Fruit fly (Drosophila melanogaster) whole organism, embryonic: ENCODE data around the gene nuf.

Experiments
- Atf3 ChIP-seq: fragments of 200-800 bp; sonication (Bioruptor generic); optimal IDR thresholded peaks from 3 replicates; lab custom pipeline; 2016; ENCODE audit warnings: missing biosample characterization, missing genetic modification characterization
- Awh ChIP-seq: fragments of 200-800 bp; sonication (Bioruptor generic); IDR thresholded peaks from 2 replicates; pipeline ENCODE4, ENCODE4 v1.3.6; 2022; ENCODE audit warnings: missing biosample characterization, missing genetic modification characterization
- Bdp1 ChIP-seq: fragments of 200-800 bp; sonication (Bioruptor generic); optimal IDR thresholded peaks from 3 replicates; lab custom pipeline; 2016; ENCODE audit warnings: missing biosample characterization, missing genetic modification characterization
- CG10209 ChIP-seq: fragments of 200-800 bp; sonication (Bioruptor generic); optimal IDR thresholded peaks from 3 replicates; lab custom pipeline; 2017; ENCODE audit warnings: missing biosample characterization, mild to moderate bottlenecking, missing genetic modification characterization, missing genetic modification reagents
- CG10979 ChIP-seq: fragments of 200-800 bp; sonication (Bioruptor generic); optimal IDR thresholded peaks from 2 replicates; lab custom pipeline; 2018; ENCODE audit warnings: missing biosample characterization, mild to moderate bottlenecking, missing genetic modification characterization, moderate library complexity
- CG11504 ChIP-seq: fragments of 200-800 bp; sonication (Bioruptor generic); optimal IDR thresholded peaks from 3 replicates; lab custom pipeline; 2019; ENCODE audit warnings: missing biosample characterization, mild to moderate bottlenecking, missing genetic modification characterization, moderate library complexity
- CG12659 ChIP-seq: fragments of 200-800 bp; sonication (Bioruptor generic); optimal IDR thresholded peaks from 3 replicates; lab custom pipeline; 2017; ENCODE audit warnings: mild to moderate bottlenecking, missing biosample characterization, missing genetic modification reagents, missing genetic modification characterization
- CG13287 ChIP-seq: fragments of 200-800 bp; sonication (Bioruptor generic); IDR thresholded peaks from 2 replicates; pipeline ENCODE4 v1.3.6; 2022; ENCODE audit warnings: missing biosample characterization, missing genetic modification characterization; ENCODE audit not compliant: partially characterized antibody
- CG14860 ChIP-seq: fragments of 200-800 bp; sonication (Bioruptor generic); IDR thresholded peaks from 3 replicates; pipeline ENCODE4 v1.3.6; 2022; ENCODE audit warnings: missing biosample characterization, missing genetic modification characterization; ENCODE audit not compliant: partially characterized antibody
- CG1529 ChIP-seq: fragments of 200-800 bp; sonication (Bioruptor generic); optimal IDR thresholded peaks from 3 replicates; lab custom pipeline; 2018; ENCODE audit warnings: missing biosample characterization, missing genetic modification characterization
- CG16813 ChIP-seq: fragments of 200-800 bp; sonication (Bioruptor generic); IDR thresholded peaks from 3 replicates; pipeline ENCODE4 v1.3.6; 2022; ENCODE audit warnings: missing biosample characterization, missing genetic modification characterization; ENCODE audit not compliant: partially characterized antibody
- CG17328 ChIP-seq: fragments of 200-800 bp; sonication (Bioruptor generic); IDR thresholded peaks from 2 replicates; pipeline ENCODE4 v1.3.6; 2022; ENCODE audit warnings: missing biosample characterization, missing genetic modification characterization
- CG17612 ChIP-seq: fragments of 200-800 bp; sonication (Bioruptor generic); IDR thresholded peaks from 2 replicates; pipeline ENCODE4 v1.3.6; 2022; ENCODE audit warnings: missing biosample characterization, missing genetic modification characterization
- CG18262 ChIP-seq: fragments of 200-800 bp; optimal IDR thresholded peaks from 3 replicates; lab custom pipeline; 2019; ENCODE audit warnings: missing biosample characterization, mild to moderate bottlenecking, missing genetic modification characterization, moderate library complexity
- CG18476 ChIP-seq: fragments of 200-800 bp; sonication (Bioruptor generic); optimal IDR thresholded peaks from 2 replicates; lab custom pipeline; 2016; ENCODE audit warnings: missing biosample characterization, mild to moderate bottlenecking, missing genetic modification characterization
- CG3838 ChIP-seq: fragments of 200-800 bp; sonication (Bioruptor generic); optimal IDR thresholded peaks from 3 replicates; lab custom pipeline; 2016; ENCODE audit warnings: missing biosample characterization, missing genetic modification characterization
- CG4360 ChIP-seq: fragments of 200-800 bp; sonication (Bioruptor generic); IDR thresholded peaks from 2 replicates; pipeline ENCODE4 v1.3.6; 2022; ENCODE audit warnings: missing biosample characterization, missing genetic modification characterization
- CG5953 ChIP-seq: fragments of 200-800 bp; sonication (Bioruptor generic); IDR thresholded peaks from 2 replicates; pipeline ENCODE4 v1.3.6; 2022; ENCODE audit warnings: missing biosample characterization, missing genetic modification characterization
- CG8924 ChIP-seq: fragments of 200-800 bp; optimal IDR thresholded peaks from 3 replicates; lab custom pipeline; 2019; ENCODE audit warnings: missing biosample characterization, mild to moderate bottlenecking, missing genetic modification characterization, moderate library complexity
- CG9932 ChIP-seq: fragments of 200-800 bp; sonication (Bioruptor generic); IDR thresholded peaks from 2 replicates; pipeline ENCODE4 v1.3.6; 2022; ENCODE audit warnings: missing biosample characterization, missing genetic modification characterization
- D ChIP-seq, 2 experiments: fragments of 200-800 bp in 1 of 2; fragments of >200 bp in 1 of 2; sonication (Bioruptor generic) in 1 of 2; optimal IDR thresholded peaks; 2 replicates in 1 of 2; 3 replicates in 1 of 2; lab custom pipeline; 2017; ENCODE audit warnings: mild to moderate bottlenecking in 1 of 2, missing biosample characterization in 1 of 2, missing genetic modification characterization in 1 of 2, missing genetic modification reagents in 1 of 2
- D19B ChIP-seq: fragments of 200-800 bp; sonication (Bioruptor generic); optimal IDR thresholded peaks from 2 replicates; lab custom pipeline; 2017; ENCODE audit warnings: missing biosample characterization, mild to moderate bottlenecking, missing genetic modification characterization
- Dip2 ChIP-seq: fragments of 200-800 bp; sonication (Bioruptor generic); IDR thresholded peaks from 2 replicates; pipeline ENCODE4 v1.3.6; 2022; ENCODE audit warnings: missing biosample characterization, missing genetic modification characterization
- ERR ChIP-seq: fragments of 200-800 bp; sonication (Bioruptor generic); optimal IDR thresholded peaks from 2 replicates; lab custom pipeline; 2016; ENCODE audit warnings: missing biosample characterization, missing genetic modification characterization
- HHEX ChIP-seq: fragments of 200-800 bp; sonication (Bioruptor generic); optimal IDR thresholded peaks from 3 replicates; lab custom pipeline; 2017; ENCODE audit warnings: missing biosample characterization, mild to moderate bottlenecking, missing genetic modification characterization, missing genetic modification reagents
- HLH4C ChIP-seq: fragments of 200-800 bp; sonication (Bioruptor generic); IDR thresholded peaks from 3 replicates; pipeline ENCODE4 v1.3.6; 2022; ENCODE audit warnings: missing biosample characterization, missing genetic modification characterization; ENCODE audit not compliant: partially characterized antibody
- HLH54F ChIP-seq: fragments of 200-800 bp; sonication (Bioruptor generic); optimal IDR thresholded peaks from 3 replicates; lab custom pipeline; 2016; ENCODE audit warnings: missing biosample characterization, missing genetic modification characterization
- Hmr ChIP-seq: fragments of 200-800 bp; sonication (Bioruptor generic); optimal IDR thresholded peaks from 3 replicates; lab custom pipeline; 2017; ENCODE audit warnings: mild to moderate bottlenecking, missing biosample characterization, missing genetic modification reagents, missing genetic modification characterization
- Mes4 ChIP-seq: fragments of 200-800 bp; sonication (Bioruptor generic); optimal IDR thresholded peaks from 2 replicates; lab custom pipeline; 2016; ENCODE audit warnings: missing biosample characterization, missing genetic modification characterization
- Oli ChIP-seq: fragments of 200-800 bp; sonication (Bioruptor generic); optimal IDR thresholded peaks from 2 replicates; lab custom pipeline; 2018; ENCODE audit warnings: missing biosample characterization, mild to moderate bottlenecking, missing genetic modification characterization, moderate library complexity
- YL-1 ChIP-seq: fragments of 200-800 bp; sonication (Bioruptor generic); optimal IDR thresholded peaks from 3 replicates; lab custom pipeline; 2017; ENCODE audit warnings: missing biosample characterization, mild to moderate bottlenecking, missing genetic modification characterization
- abd-A ChIP-seq: fragments of 200-800 bp; sonication (Bioruptor generic); optimal IDR thresholded peaks from 3 replicates; lab custom pipeline; 2019; ENCODE audit warnings: missing biosample characterization, mild to moderate bottlenecking, missing genetic modification characterization, moderate library complexity
- br ChIP-seq: fragments of >200 bp; optimal IDR thresholded peaks from 2 replicates; lab custom pipeline; 2017
- chif ChIP-seq, 2 experiments: fragments of 200-800 bp; sonication (Bioruptor generic); optimal IDR thresholded peaks; 3 replicates each; lab custom pipeline; 2016; ENCODE audit warnings: missing biosample characterization in 2 of 2, missing genetic modification characterization in 2 of 2
- cwo ChIP-seq: fragments of 200-800 bp; sonication (Bioruptor generic); optimal IDR thresholded peaks from 3 replicates; lab custom pipeline; 2017; ENCODE audit warnings: missing biosample characterization, missing genetic modification characterization, mild to moderate bottlenecking, moderate library complexity, missing genetic modification reagents
- en ChIP-seq: fragments of 200-800 bp; sonication (Bioruptor generic); optimal IDR thresholded peaks from 2 replicates; lab custom pipeline; 2016; ENCODE audit warnings: missing biosample characterization, missing genetic modification characterization
- fru ChIP-seq: fragments of >200 bp; optimal IDR thresholded peaks from 2 replicates; lab custom pipeline; 2017
- gcm ChIP-seq: fragments of 200-800 bp; sonication (Bioruptor generic); optimal IDR thresholded peaks from 2 replicates; lab custom pipeline; 2019; ENCODE audit warnings: missing biosample characterization, mild to moderate bottlenecking, missing genetic modification characterization, moderate library complexity
- grn ChIP-seq: fragments of 200-800 bp; sonication (Bioruptor generic); optimal IDR thresholded peaks from 3 replicates; lab custom pipeline; 2017; ENCODE audit warnings: missing biosample characterization, missing genetic modification characterization
- hkb ChIP-seq, 2 experiments: fragments of 200-800 bp in 1 of 2; fragments of >200 bp in 1 of 2; sonication (Bioruptor generic) in 1 of 2; IDR thresholded peaks in 1 of 2; optimal IDR thresholded peaks in 1 of 2; 2 replicates each; pipeline versions ENCODE4 v1.3.6 to Lab custom; 2017 to 2022; ENCODE audit warnings: missing biosample characterization in 1 of 2, missing genetic modification characterization in 1 of 2
- hth ChIP-seq: fragments of >200 bp; optimal IDR thresholded peaks from 2 replicates; lab custom pipeline; 2017; ENCODE audit warnings: inconsistent platforms
- lola ChIP-seq, 3 experiments: fragments of >200 bp in 2 of 3; fragments of 200-800 bp in 1 of 3; sonication (Bioruptor generic) in 1 of 3; optimal IDR thresholded peaks; 2 replicates each; lab custom pipeline; 2017 to 2019; ENCODE audit warnings: missing biosample characterization in 3 of 3, missing genetic modification characterization in 3 of 3, mild to moderate bottlenecking in 1 of 3, moderate library complexity in 1 of 3
- nom ChIP-seq: fragments of 200-800 bp; sonication (Bioruptor generic); optimal IDR thresholded peaks from 2 replicates; lab custom pipeline; 2017; ENCODE audit warnings: missing biosample characterization, missing genetic modification characterization, mild to moderate bottlenecking, moderate library complexity, missing genetic modification reagents
- odd ChIP-seq: fragments of 200-800 bp; sonication (Bioruptor generic); optimal IDR thresholded peaks from 2 replicates; lab custom pipeline; 2017; ENCODE audit warnings: missing biosample characterization, mild to moderate bottlenecking, missing genetic modification characterization
- pum ChIP-seq: fragments of 200-800 bp; sonication (Bioruptor generic); optimal IDR thresholded peaks from 2 replicates; lab custom pipeline; 2016; ENCODE audit warnings: missing biosample characterization, missing genetic modification characterization
- sd ChIP-seq: fragments of 200-800 bp; sonication (Bioruptor generic); optimal IDR thresholded peaks from 3 replicates; lab custom pipeline; 2018; ENCODE audit warnings: missing biosample characterization, mild to moderate bottlenecking, missing genetic modification characterization, moderate library complexity
- slp2 ChIP-seq: fragments of 200-800 bp; sonication (Bioruptor generic); optimal IDR thresholded peaks from 2 replicates; lab custom pipeline; 2016; ENCODE audit warnings: missing biosample characterization, missing genetic modification characterization
- sr ChIP-seq: fragments of 200-800 bp; sonication (Bioruptor generic); IDR thresholded peaks from 3 replicates; pipeline ENCODE4 v1.3.6; 2022; ENCODE audit warnings: missing biosample characterization, missing genetic modification characterization
- tap ChIP-seq: fragments of 200-800 bp; optimal IDR thresholded peaks from 3 replicates; lab custom pipeline; 2019; ENCODE audit warnings: missing biosample characterization, mild to moderate bottlenecking, missing genetic modification characterization, moderate library complexity

Gene nuf

dm6 chr3L:14145666-14146314 is 44.9 kb upstream of the nuf start (continued):
- TF ChIP-seq CG9932 (GFP tag; lab: Robert Waterston, UW) (no peak), CG16813 (GFP tag; lab: Robert Waterston, UW) (0 out of 3 replicates have a peak, but pooled peaks have one; percentile 12), Atf3 (GFP tag; lab: Kevin White, UChicago) (no peak), CG3838 (no peak), Mes4 (GFP tag; lab: Kevin White, UChicago) (no peak), Awh (peak; percentile 58; the same call in 1 of the 2 replicates), CG10979 (tag; lab: Kevin White, UChicago) (peak; percentile 68), CG18476 (no peak), HLH4C (GFP tag; lab: Robert Waterston, UW) (no peak), hth (lab: Kevin White, UChicago) (no peak), cwo (no peak), CG1529 (no peak), CG17328 (GFP tag; lab: Robert Waterston, UW) (no peak), CG10209 (no peak), CG14860 (GFP tag; lab: Robert Waterston, UW) (no peak), gcm (GFP tag; lab: Kevin White, UChicago) (no peak), odd (GFP tag; lab: Kevin White, UChicago) (no peak), fru (lab: Kevin White, UChicago) (no peak), YL-1 (GFP tag; lab: Kevin White, UChicago) (no peak), nom (GFP tag; lab: Kevin White, UChicago) (peak; percentile 28), grn (GFP tag; lab: Kevin White, UChicago) (no peak), HHEX (GFP tag; lab: Kevin White, UChicago) (no peak), CG11504 (peak; percentile 55), pum (GFP tag; lab: Kevin White, UChicago) (no peak), Bdp1 (GFP tag; lab: Kevin White, UChicago) (no peak), sd (no peak), Dip2 (GFP tag; lab: Robert Waterston, UW) (no peak), CG8924 (tag; lab: Kevin White, UChicago) (peak; percentile 18), sr (GFP tag; lab: Robert Waterston, UW) (no peak), abd-A (tag; lab: Kevin White, UChicago) (no peak), hkb (optimal IDR thresholded peaks at IDR 0.05; lab: Kevin White, UChicago) (no peak), hkb (GFP tag; IDR thresholded peaks at IDR 0.05; lab: Robert Waterston, UW) (no peak), br (lab: Kevin White, UChicago) (no peak), D (optimal IDR thresholded peaks at IDR 0.05; lab: Kevin White, UChicago) (no peak), D (GFP tag; optimal IDR thresholded peaks at IDR 0.05; lab: Kevin White, UChicago) (peak; percentile 19), CG13287 (GFP tag; lab: Robert Waterston, UW) (no peak), CG4360 (GFP tag; lab: Robert Waterston, UW) (peak; percentile 82), CG12659 (no peak), Hmr (GFP tag; lab: Kevin White, UChicago) (no peak), Oli (tag; lab: Kevin White, UChicago) (no peak), lola (GFP tag; optimal IDR thresholded peaks at IDR 0.05; lab: Kevin White, UChicago) (peak in 1 of 3 experiments; percentile 29), en (GFP tag; lab: Kevin White, UChicago) (no peak), chif (GFP tag; optimal IDR thresholded peaks at IDR 0.05; lab: Kevin White, UChicago) (no peak), D19B (no peak), HLH54F (no peak), CG5953 (no peak), CG17612 (GFP tag; lab: Robert Waterston, UW) (no peak), tap (tag; lab: Kevin White, UChicago) (no peak), slp2 (GFP tag; lab: Kevin White, UChicago) (no peak), CG18262 (peak; percentile 55), ERR (no peak)
